Fruit fly (Drosophila melanogaster): ENCODE measurements around the gene CheA84a.

The CheA84a gene

DNA sequence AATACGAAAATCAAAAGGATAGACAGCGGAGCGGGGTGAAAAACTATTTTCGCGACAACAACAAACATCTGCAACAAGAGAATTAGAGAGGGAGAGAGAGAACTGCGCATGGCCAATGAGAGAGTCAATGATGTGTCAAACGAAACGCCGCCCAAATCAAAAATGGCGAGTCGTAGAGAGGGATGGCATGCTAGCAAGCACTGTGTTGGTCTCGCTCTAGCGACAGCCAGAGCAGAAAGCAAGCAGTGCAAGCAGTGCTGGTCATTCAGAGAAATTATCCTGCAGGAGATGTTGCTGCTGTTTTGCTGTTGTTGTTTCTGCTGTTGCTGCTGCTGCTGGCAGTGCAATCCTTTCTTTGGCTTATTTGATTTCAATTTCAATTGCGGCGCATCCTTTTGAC lies 13.8 kb downstream of the CheA84a start (continued):
- peak; percentile 71 for TF ChIP-seq CG42726 (GFP tag; IDR thresholded peaks at IDR 0.05; ENCODE audit: partially characterized antibody)
- no peak for TF ChIP-seq Hr39 (optimal IDR thresholded peaks at IDR 0.05)
- no peak for TF ChIP-seq zfh1 (GFP tag; IDR thresholded peaks at IDR 0.05)
- TF ChIP-seq Xbp1 (GFP tag; optimal IDR thresholded peaks at IDR 0.05), result no peak
- TF ChIP-seq CG4820 (GFP tag; optimal IDR thresholded peaks at IDR 0.05), result no peak
- TF ChIP-seq HmgZ (tag; optimal IDR thresholded peaks at IDR 0.05), result peak; percentile 55
- no peak for TF ChIP-seq CG8944 (GFP tag; optimal IDR thresholded peaks at IDR 0.05)
- TF ChIP-seq CG16813 (GFP tag; IDR thresholded peaks at IDR 0.05; ENCODE audit: partially characterized antibody), result peak; percentile 47; the same call in 2 of the 3 replicates
- no peak for TF ChIP-seq Sry-δ (GFP tag; optimal IDR thresholded peaks at IDR 0.05)
- no peak for TF ChIP-seq C15 (GFP tag; IDR thresholded peaks at IDR 0.05)
- no peak for TF ChIP-seq fd64A (GFP tag; optimal IDR thresholded peaks at IDR 0.05)
- TF ChIP-seq CG8290 (GFP tag; optimal IDR thresholded peaks at IDR 0.05), result peak; percentile 52
- TF ChIP-seq CG8290 (tag; optimal IDR thresholded peaks at IDR 0.05), result no peak
- no peak for TF ChIP-seq Fer3 (tag; optimal IDR thresholded peaks at IDR 0.05)
- peak; percentile 87 for TF ChIP-seq cg (GFP tag; optimal IDR thresholded peaks at IDR 0.05)
- peak; percentile 11 for TF ChIP-seq Ets97D (GFP tag; optimal IDR thresholded peaks at IDR 0.05)
- no peak for TF ChIP-seq CG1024 (GFP tag; IDR thresholded peaks at IDR 0.05)
- TF ChIP-seq Ada2b (GFP tag; IDR thresholded peaks at IDR 0.05), result no peak
- no peak for TF ChIP-seq CG4730 (GFP tag; IDR thresholded peaks at IDR 0.05)
- no peak for TF ChIP-seq sima (GFP tag; optimal IDR thresholded peaks at IDR 0.05)
- TF ChIP-seq amos (GFP tag; IDR thresholded peaks at IDR 0.05; ENCODE audit: partially characterized antibody), result peak; percentile 49; the same call in 1 of the 2 replicates
- TF ChIP-seq CG8924 (tag; optimal IDR thresholded peaks at IDR 0.05), result peak; percentile 29
- TF ChIP-seq CG12942 (GFP tag; optimal IDR thresholded peaks at IDR 0.05), result no peak
- TF ChIP-seq CG2120 (GFP tag; optimal IDR thresholded peaks at IDR 0.05), result no peak
- peak; percentile 29 for TF ChIP-seq CG11504 (tag; optimal IDR thresholded peaks at IDR 0.05)
- no peak for TF ChIP-seq shn (GFP tag; optimal IDR thresholded peaks at IDR 0.05)
- TF ChIP-seq sens (GFP tag), result peak; percentile 16
- TF ChIP-seq Hr78 (GFP tag; optimal IDR thresholded peaks at IDR 0.05), result peak in 1 of 2 experiments; percentile 12
- TF ChIP-seq tin (GFP tag; optimal IDR thresholded peaks at IDR 0.05), result no peak
- peak; percentile 77 for TF ChIP-seq crol (GFP tag; IDR thresholded peaks at IDR 0.05)
- no peak for TF ChIP-seq Mrtf (GFP tag; IDR thresholded peaks at IDR 0.05)
- TF ChIP-seq CG9932 (GFP tag; IDR thresholded peaks at IDR 0.05), result 0 out of 2 replicates have a peak, but pooled peaks have one; percentile 28
- peak; percentile 99 for TF ChIP-seq CG31365 (tag; optimal IDR thresholded peaks at IDR 0.05)
- TF ChIP-seq CG7839 (tag; optimal IDR thresholded peaks at IDR 0.05), result no peak
- TF ChIP-seq Bteb2 (GFP tag; optimal IDR thresholded peaks at IDR 0.05), result no peak
- TF ChIP-seq ro (GFP tag; IDR thresholded peaks at IDR 0.05), result no peak
- 0 out of 2 replicates have a peak, but pooled peaks have one; percentile 24 for TF ChIP-seq sob (GFP tag; IDR thresholded peaks at IDR 0.05)
- no peak for TF ChIP-seq Max (GFP tag; optimal IDR thresholded peaks at IDR 0.05)
- no peak for TF ChIP-seq ssp (GFP tag; IDR thresholded peaks at IDR 0.05)
- no peak for TF ChIP-seq crp (GFP tag; optimal IDR thresholded peaks at IDR 0.05)
- peak; percentile 99 for TF ChIP-seq Nf-YC (tag; optimal IDR thresholded peaks at IDR 0.05)
- TF ChIP-seq kah (GFP tag; optimal IDR thresholded peaks at IDR 0.05), result no peak
- TF ChIP-seq CG10959 (GFP tag; IDR thresholded peaks at IDR 0.05), result no peak
- TF ChIP-seq dmrt99B (tag; optimal IDR thresholded peaks at IDR 0.05), result no peak
- no peak for TF ChIP-seq lilli (GFP tag; optimal IDR thresholded peaks at IDR 0.05)
- TF ChIP-seq CG14441 (GFP tag; IDR thresholded peaks at IDR 0.05), result no peak
- TF ChIP-seq inv (GFP tag; IDR thresholded peaks at IDR 0.05; ENCODE audit: partially characterized antibody), result no peak
- peak; percentile 55 for TF ChIP-seq Deaf1 (tag; optimal IDR thresholded peaks at IDR 0.05)
- no peak for TF ChIP-seq gcm2 (GFP tag; optimal IDR thresholded peaks at IDR 0.05)
- TF ChIP-seq Dbx (GFP tag; IDR thresholded peaks at IDR 0.05), result peak; percentile 45; the same call in 1 of the 3 replicates
- no peak for TF ChIP-seq dpn (GFP tag; optimal IDR thresholded peaks at IDR 0.05)
- TF ChIP-seq mld (GFP tag; IDR thresholded peaks at IDR 0.05; ENCODE audit: partially characterized antibody), result no peak
